Worm (Caenorhabditis elegans) whole organism, L4 larva: ENCODE measurements around the gene Y75B8A.37.

Source experiments
- F10B5.3 ChIP-seq: sonication (generic microtip); optimal IDR thresholded peaks from 2 replicates; lab custom pipeline; 2016; ENCODE audit warnings: mild to moderate bottlenecking, missing genetic modification characterization, missing compliant biosample characterization
- ama-1 ChIP-seq: fragments of 150-350 bp; optimal IDR thresholded peaks from 2 replicates; lab custom pipeline; 2014; ENCODE audit warnings: inconsistent platforms, mixed read lengths
- nhr-237 ChIP-seq: sonication (generic microtip); optimal IDR thresholded peaks from 2 replicates; lab custom pipeline; 2017; ENCODE audit warnings: missing biosample characterization, missing genetic modification characterization
- snpc-1.2 ChIP-seq: fragments of 200-800 bp; sonication (Bioruptor generic); IDR thresholded peaks from 2 replicates; pipeline ENCODE4 v1.3.6; 2022; ENCODE audit warnings: missing genetic modification reagents, missing genetic modification characterization, missing compliant biosample characterization

ce11 chrIII:12292465-12292864, 22.8 kb upstream of the Y75B8A.37 start:
- TF ChIP-seq ama-1 (lab: Kevin White, UChicago) (no peak), snpc-1.2 (GFP tag; lab: Robert Waterston, UW) (no peak), nhr-237 (tag; lab: Kevin White, UChicago) (no peak), F10B5.3 (tag; lab: Kevin White, UChicago) (no peak)
